Fruit fly (Drosophila melanogaster) whole organism, embryonic: Measurements from ENCODE around the gene CG42342.

ENCODE experiments used
- Ada2b ChIP-seq: fragments of 200-800 bp; sonication (Bioruptor generic); IDR thresholded peaks from 2 replicates; pipeline ENCODE4 v1.3.6; 2022; ENCODE audit warnings: missing biosample characterization, missing genetic modification characterization
- Atf3 ChIP-seq: fragments of 200-800 bp; sonication (Bioruptor generic); optimal IDR thresholded peaks from 3 replicates; lab custom pipeline; 2016; ENCODE audit warnings: missing biosample characterization, missing genetic modification characterization
- CG10147 ChIP-seq: fragments of 200-800 bp; sonication (Bioruptor generic); optimal IDR thresholded peaks from 2 replicates; lab custom pipeline; 2019; ENCODE audit warnings: missing biosample characterization, mild to moderate bottlenecking, missing genetic modification characterization, moderate library complexity
- CG10543 ChIP-seq: fragments of 200-800 bp; sonication (Bioruptor generic); optimal IDR thresholded peaks from 3 replicates; lab custom pipeline; 2017; ENCODE audit warnings: missing biosample characterization, mild to moderate bottlenecking, missing genetic modification characterization, moderate library complexity
- CG11085 ChIP-seq: fragments of 200-800 bp; sonication (Bioruptor generic); IDR thresholded peaks from 2 replicates; pipeline ENCODE4 v1.3.6; 2022; ENCODE audit warnings: missing biosample characterization, missing genetic modification characterization
- CG12236 ChIP-seq: fragments of 200-800 bp; sonication (Bioruptor generic); optimal IDR thresholded peaks from 2 replicates; lab custom pipeline; 2016; ENCODE audit warnings: missing biosample characterization, missing genetic modification characterization
- CG12299 ChIP-seq: fragments of 200-800 bp; sonication (Bioruptor generic); optimal IDR thresholded peaks from 2 replicates; lab custom pipeline; 2018; ENCODE audit warnings: missing biosample characterization, mild to moderate bottlenecking, missing genetic modification characterization
- CG12391 ChIP-seq: fragments of 200-800 bp; sonication (Bioruptor generic); optimal IDR thresholded peaks from 3 replicates; lab custom pipeline; 2018; ENCODE audit warnings: missing biosample characterization, mild to moderate bottlenecking, missing genetic modification characterization, moderate library complexity
- CG12744 ChIP-seq: fragments of 200-800 bp; sonication (Bioruptor generic); optimal IDR thresholded peaks from 2 replicates; lab custom pipeline; 2016; ENCODE audit warnings: missing biosample characterization, missing genetic modification characterization
- CG13624 ChIP-seq: fragments of 200-800 bp; sonication (Bioruptor generic); optimal IDR thresholded peaks from 2 replicates; lab custom pipeline; 2016; ENCODE audit warnings: missing biosample characterization, missing genetic modification characterization
- CG13894 ChIP-seq: fragments of 200-800 bp; sonication (Bioruptor generic); optimal IDR thresholded peaks from 3 replicates; lab custom pipeline; 2018; ENCODE audit warnings: missing biosample characterization, mild to moderate bottlenecking, missing genetic modification characterization, moderate library complexity
- CG14014 ChIP-seq: fragments of 200-800 bp; sonication (Bioruptor generic); IDR thresholded peaks from 2 replicates; pipeline ENCODE4 v1.3.6; 2022; ENCODE audit warnings: missing biosample characterization, missing genetic modification characterization
- CG14441 ChIP-seq: fragments of 200-800 bp; sonication (Bioruptor generic); IDR thresholded peaks from 2 replicates; pipeline ENCODE4 v1.3.6; 2022; ENCODE audit warnings: missing biosample characterization, missing genetic modification characterization
- CG15011 ChIP-seq: fragments of 200-800 bp; sonication (Bioruptor generic); optimal IDR thresholded peaks from 3 replicates; lab custom pipeline; 2018; ENCODE audit warnings: missing biosample characterization, mild to moderate bottlenecking, missing genetic modification characterization
- CG15073 ChIP-seq: fragments of 200-800 bp; sonication (Bioruptor generic); optimal IDR thresholded peaks from 2 replicates; lab custom pipeline; 2016; ENCODE audit warnings: missing biosample characterization, missing genetic modification characterization
- CG18476 ChIP-seq: fragments of 200-800 bp; sonication (Bioruptor generic); optimal IDR thresholded peaks from 2 replicates; lab custom pipeline; 2016; ENCODE audit warnings: missing biosample characterization, mild to moderate bottlenecking, missing genetic modification characterization
- CG2199 ChIP-seq: fragments of 200-800 bp; sonication (Bioruptor generic); IDR thresholded peaks from 3 replicates; pipeline ENCODE4 v1.3.6; 2022; ENCODE audit warnings: missing biosample characterization, missing genetic modification characterization
- CG2889 ChIP-seq: fragments of 200-800 bp; sonication (Bioruptor generic); IDR thresholded peaks from 3 replicates; pipeline ENCODE4 v1.3.6; 2022; ENCODE audit warnings: missing biosample characterization, missing genetic modification characterization
- CG3163 ChIP-seq: fragments of 200-800 bp; sonication (Bioruptor generic); optimal IDR thresholded peaks from 3 replicates; lab custom pipeline; 2016; ENCODE audit warnings: missing biosample characterization, missing genetic modification characterization
- CG3407 ChIP-seq: fragments of 200-800 bp; sonication (Bioruptor generic); optimal IDR thresholded peaks from 2 replicates; lab custom pipeline; 2018; ENCODE audit warnings: missing biosample characterization, mild to moderate bottlenecking, missing genetic modification characterization
- CG4328 ChIP-seq: fragments of 200-800 bp; sonication (Bioruptor generic); optimal IDR thresholded peaks from 3 replicates; lab custom pipeline; 2017; ENCODE audit warnings: missing biosample characterization, missing genetic modification reagents, missing genetic modification characterization
- CG4854 ChIP-seq: fragments of 200-800 bp; sonication (Bioruptor generic); optimal IDR thresholded peaks from 2 replicates; lab custom pipeline; 2016; ENCODE audit warnings: missing biosample characterization, missing genetic modification characterization, inconsistent platforms
- Chrac-16 ChIP-seq: fragments of 200-800 bp; sonication (Bioruptor generic); optimal IDR thresholded peaks from 3 replicates; lab custom pipeline; 2016; ENCODE audit warnings: missing biosample characterization, missing genetic modification characterization
- Dfd ChIP-seq, 2 experiments: fragments of >200 bp; optimal IDR thresholded peaks; 2 replicates each; lab custom pipeline; 2017; ENCODE audit warnings: missing biosample characterization in 2 of 2, missing genetic modification characterization in 2 of 2
- Elba2 ChIP-seq: fragments of 200-800 bp; sonication (Bioruptor generic); optimal IDR thresholded peaks from 3 replicates; lab custom pipeline; 2016; ENCODE audit warnings: missing biosample characterization, missing genetic modification characterization
- Hr39 ChIP-seq: fragments of >200 bp; optimal IDR thresholded peaks from 2 replicates; lab custom pipeline; 2017
- Lpt ChIP-seq: fragments of >200 bp; optimal IDR thresholded peaks from 2 replicates; lab custom pipeline; 2018; ENCODE audit warnings: missing biosample characterization, missing genetic modification characterization
- NC2α ChIP-seq: fragments of 200-800 bp; sonication (Bioruptor generic); optimal IDR thresholded peaks from 2 replicates; lab custom pipeline; 2016; ENCODE audit warnings: missing biosample characterization, missing genetic modification characterization
- NFAT ChIP-seq: fragments of 200-800 bp; sonication (Bioruptor generic); IDR thresholded peaks from 2 replicates; pipeline ENCODE4 v1.3.6; 2022; ENCODE audit warnings: missing biosample characterization, missing genetic modification characterization
- Sin3A ChIP-seq: fragments of >200 bp; optimal IDR thresholded peaks from 2 replicates; lab custom pipeline; 2018
- bsh ChIP-seq, 2 experiments: fragments of 200-800 bp; sonication (Bioruptor generic); optimal IDR thresholded peaks; 2 replicates each; lab custom pipeline; 2017 to 2018; ENCODE audit warnings: mild to moderate bottlenecking in 2 of 2, missing biosample characterization in 2 of 2, missing genetic modification characterization in 2 of 2, moderate library complexity in 1 of 2
- cad ChIP-seq: fragments of >200 bp; optimal IDR thresholded peaks from 2 replicates; lab custom pipeline; 2017; ENCODE audit warnings: missing biosample characterization, missing genetic modification characterization
- cas ChIP-seq: fragments of 200-800 bp; sonication (Bioruptor generic); IDR thresholded peaks from 2 replicates; pipeline ENCODE4 v1.3.6; 2022; ENCODE audit warnings: missing biosample characterization, missing genetic modification characterization
- cg ChIP-seq: fragments of 200-800 bp; sonication (Bioruptor generic); optimal IDR thresholded peaks from 3 replicates; lab custom pipeline; 2019; ENCODE audit warnings: missing biosample characterization, mild to moderate bottlenecking, missing genetic modification characterization, moderate library complexity
- chm ChIP-seq: fragments of 200-800 bp; sonication (Bioruptor generic); IDR thresholded peaks from 2 replicates; pipeline ENCODE4 v1.3.6; 2022; ENCODE audit warnings: missing biosample characterization, missing genetic modification characterization
- dan ChIP-seq: fragments of 200-800 bp; sonication (Bioruptor generic); IDR thresholded peaks from 2 replicates; pipeline ENCODE4 v1.3.6; 2022; ENCODE audit warnings: missing biosample characterization, missing genetic modification characterization
- ems ChIP-seq: fragments of 200-800 bp; sonication (Bioruptor generic); optimal IDR thresholded peaks from 3 replicates; lab custom pipeline; 2016; ENCODE audit warnings: missing biosample characterization, missing genetic modification characterization
- fu2 ChIP-seq: fragments of 200-800 bp; sonication (Bioruptor generic); optimal IDR thresholded peaks from 2 replicates; lab custom pipeline; 2016; ENCODE audit warnings: missing biosample characterization, missing genetic modification characterization
- gfzf ChIP-seq: fragments of 200-800 bp; sonication (Bioruptor generic); optimal IDR thresholded peaks from 2 replicates; lab custom pipeline; 2016; ENCODE audit warnings: missing biosample characterization, mild to moderate bottlenecking, missing genetic modification characterization, moderate library complexity
- gt ChIP-seq: fragments of 200-800 bp; sonication (Bioruptor generic); IDR thresholded peaks from 2 replicates; pipeline ENCODE4 v1.3.6; 2022; ENCODE audit warnings: missing biosample characterization, missing genetic modification characterization
- hth ChIP-seq: fragments of >200 bp; optimal IDR thresholded peaks from 2 replicates; lab custom pipeline; 2017; ENCODE audit warnings: inconsistent platforms
- kay ChIP-seq: fragments of 200-800 bp; sonication (Bioruptor generic); optimal IDR thresholded peaks from 2 replicates; lab custom pipeline; 2016; ENCODE audit warnings: missing biosample characterization, missing genetic modification characterization
- kni ChIP-seq: fragments of 200-800 bp; sonication (Bioruptor generic); optimal IDR thresholded peaks from 3 replicates; lab custom pipeline; 2017; ENCODE audit warnings: mild to moderate bottlenecking, missing biosample characterization, missing genetic modification reagents, missing genetic modification characterization
- mirr ChIP-seq: fragments of 200-800 bp; sonication (Bioruptor generic); optimal IDR thresholded peaks from 3 replicates; lab custom pipeline; 2018; ENCODE audit warnings: missing biosample characterization, mild to moderate bottlenecking, missing genetic modification characterization
- pfk ChIP-seq: fragments of 200-800 bp; sonication (Bioruptor generic); optimal IDR thresholded peaks from 2 replicates; lab custom pipeline; 2018; ENCODE audit warnings: missing biosample characterization, mild to moderate bottlenecking, missing genetic modification characterization, moderate library complexity
- ranshi ChIP-seq: fragments of 200-800 bp; sonication (Bioruptor generic); IDR thresholded peaks from 2 replicates; pipeline ENCODE4 v1.3.6; 2022; ENCODE audit warnings: missing biosample characterization, missing genetic modification characterization
- scrt ChIP-seq: fragments of 200-800 bp; sonication (Bioruptor generic); optimal IDR thresholded peaks from 2 replicates; lab custom pipeline; 2018; ENCODE audit warnings: missing biosample characterization, mild to moderate bottlenecking, missing genetic modification characterization, moderate library complexity
- sens ChIP-seq: fragments of 200-800 bp; sonication (Bioruptor generic); peaks from one replicate; lab custom pipeline; 2016; ENCODE audit warnings: missing biosample characterization, missing genetic modification characterization
- slou ChIP-seq: fragments of 200-800 bp; sonication (Bioruptor generic); optimal IDR thresholded peaks from 3 replicates; lab custom pipeline; 2016; ENCODE audit warnings: missing biosample characterization, missing genetic modification characterization
- tin ChIP-seq: fragments of 200-800 bp; sonication (Bioruptor generic); optimal IDR thresholded peaks from 3 replicates; lab custom pipeline; 2016; ENCODE audit warnings: missing biosample characterization, missing genetic modification characterization
- vnd ChIP-seq: fragments of 200-800 bp; sonication (Bioruptor generic); IDR thresholded peaks from 3 replicates; pipeline ENCODE4 v1.3.6; 2022; ENCODE audit warnings: missing biosample characterization, missing genetic modification characterization; ENCODE audit not compliant: partially characterized antibody
- z ChIP-seq: fragments of 200-800 bp; sonication (Bioruptor generic); IDR thresholded peaks from 3 replicates; pipeline ENCODE4 v1.3.6; 2022; ENCODE audit warnings: missing biosample characterization, missing genetic modification characterization
- zfh2 ChIP-seq: fragments of 200-800 bp; sonication (Bioruptor generic); optimal IDR thresholded peaks from 2 replicates; lab custom pipeline; 2016; ENCODE audit warnings: missing biosample characterization, missing genetic modification characterization

The CG42342 gene

dm6 chr3R:16573483-16574145 is 71.0 kb downstream of the CG42342 start, which contains the start of gene CG14903 (continued):
- no peak for TF ChIP-seq ems (GFP tag; lab: Kevin White, UChicago)
- peak; percentile 21 for TF ChIP-seq zfh2 (GFP tag; lab: Kevin White, UChicago)
- peak; percentile 2 for TF ChIP-seq kay (GFP tag; lab: Kevin White, UChicago)
- TF ChIP-seq z (GFP tag; lab: Robert Waterston, UW) = no peak
- no peak for TF ChIP-seq CG3407
- no peak for TF ChIP-seq Sin3A
- TF ChIP-seq CG10543 (GFP tag; lab: Kevin White, UChicago) = no peak
- TF ChIP-seq mirr (GFP tag; lab: Kevin White, UChicago) = no peak
- no peak for TF ChIP-seq CG12236
- no peak for TF ChIP-seq gfzf (GFP tag; lab: Kevin White, UChicago)
- no peak for TF ChIP-seq Lpt (GFP tag; lab: Kevin White, UChicago)
- TF ChIP-seq ranshi (GFP tag; lab: Robert Waterston, UW) = no peak
- TF ChIP-seq cg = no peak
- TF ChIP-seq CG13624 = peak; percentile 25
- TF ChIP-seq sens (GFP tag; lab: Kevin White, UChicago) = peak; percentile 81
- no peak for TF ChIP-seq Hr39 (lab: Kevin White, UChicago)
- no peak for TF ChIP-seq CG13894
- peak; percentile 62; the same call in 2 of the 3 replicates for TF ChIP-seq vnd
- peak; percentile 11 for TF ChIP-seq CG10147 (GFP tag; lab: Kevin White, UChicago)
- TF ChIP-seq kni (GFP tag; lab: Kevin White, UChicago) = no peak
- no peak for TF ChIP-seq CG2889 (GFP tag; lab: Robert Waterston, UW)
- TF ChIP-seq pfk (GFP tag; lab: Kevin White, UChicago) = no peak
- TF ChIP-seq CG12299 (tag; lab: Kevin White, UChicago) = no peak
- no peak for TF ChIP-seq CG14014 (GFP tag; lab: Robert Waterston, UW)
- TF ChIP-seq NFAT (GFP tag; lab: Robert Waterston, UW) = no peak
- no peak for TF ChIP-seq CG3163 (GFP tag; lab: Kevin White, UChicago)
- no peak for TF ChIP-seq CG4328 (GFP tag; lab: Kevin White, UChicago)
- peak; percentile 70 for TF ChIP-seq tin (GFP tag; lab: Kevin White, UChicago)
- TF ChIP-seq CG15011 (GFP tag; lab: Kevin White, UChicago) = no peak
- no peak for TF ChIP-seq CG15073 (GFP tag; lab: Kevin White, UChicago)
- TF ChIP-seq gt (GFP tag; lab: Robert Waterston, UW) = no peak
- TF ChIP-seq bsh (GFP tag; optimal IDR thresholded peaks at IDR 0.05; lab: Kevin White, UChicago) = no peak
- no peak for TF ChIP-seq CG4854
- no peak for TF ChIP-seq Ada2b (GFP tag; lab: Robert Waterston, UW)
- TF ChIP-seq Atf3 = no peak
- TF ChIP-seq chm (GFP tag; lab: Robert Waterston, UW) = peak; percentile 15; the same call in 1 of the 2 replicates
- no peak for TF ChIP-seq CG14441
- no peak for TF ChIP-seq cad (GFP tag; lab: Kevin White, UChicago)
- no peak for TF ChIP-seq CG12744 (GFP tag; lab: Kevin White, UChicago)
- TF ChIP-seq fu2 (GFP tag; lab: Kevin White, UChicago) = no peak
- no peak for TF ChIP-seq Dfd (GFP tag; optimal IDR thresholded peaks at IDR 0.05; lab: Kevin White, UChicago)
- TF ChIP-seq CG18476 (GFP tag; lab: Kevin White, UChicago) = no peak
- peak; percentile 12 for TF ChIP-seq Chrac-16 (GFP tag; lab: Kevin White, UChicago)
- peak; percentile 43 for TF ChIP-seq CG12391 (tag; lab: Kevin White, UChicago)
- peak; percentile 85 for TF ChIP-seq CG2199 (GFP tag; lab: Robert Waterston, UW)
- TF ChIP-seq CG11085 (GFP tag; lab: Robert Waterston, UW) = no peak
- TF ChIP-seq dan (GFP tag; lab: Robert Waterston, UW) = no peak
- TF ChIP-seq cas = no peak
- TF ChIP-seq slou = no peak
- no peak for TF ChIP-seq hth (lab: Kevin White, UChicago)
- TF ChIP-seq NC2α (GFP tag; lab: Kevin White, UChicago) = no peak
- TF ChIP-seq scrt (GFP tag; lab: Kevin White, UChicago) = no peak
- TF ChIP-seq Elba2 (GFP tag; lab: Kevin White, UChicago) = no peak
